Fruit fly (Drosophila melanogaster): ENCODE data around the gene tal-1A.

The tal-1A gene

DNA sequence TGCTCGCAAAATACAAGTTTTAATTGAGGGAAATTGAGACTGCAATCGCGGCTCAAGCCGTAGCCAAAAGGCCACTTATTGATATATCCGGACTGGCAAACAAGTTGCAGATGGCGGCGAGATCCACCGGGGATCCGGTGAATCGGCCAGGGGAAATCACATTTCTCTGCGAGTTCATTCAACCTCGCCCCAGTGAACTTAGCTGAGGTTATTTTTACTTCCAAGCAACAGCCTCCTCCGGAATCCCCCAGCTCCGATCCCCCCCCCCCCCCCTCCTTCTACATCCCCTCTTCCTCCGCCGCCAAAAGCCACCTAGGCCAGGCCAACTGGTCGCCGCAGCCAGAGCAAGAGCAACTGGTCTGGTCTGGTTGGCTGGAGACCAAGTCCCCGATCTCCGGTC, 5.6 kb upstream of the tal-1A start:
- TF ChIP-seq crol (GFP tag; IDR thresholded peaks at IDR 0.05) (peak; percentile 59), CG15514 (GFP tag; optimal IDR thresholded peaks at IDR 0.05) (no peak), Ets65A (GFP tag) (peak; percentile 26), Opbp (GFP tag; IDR thresholded peaks at IDR 0.05; ENCODE audit: partially characterized antibody) (no peak)

DNA sequence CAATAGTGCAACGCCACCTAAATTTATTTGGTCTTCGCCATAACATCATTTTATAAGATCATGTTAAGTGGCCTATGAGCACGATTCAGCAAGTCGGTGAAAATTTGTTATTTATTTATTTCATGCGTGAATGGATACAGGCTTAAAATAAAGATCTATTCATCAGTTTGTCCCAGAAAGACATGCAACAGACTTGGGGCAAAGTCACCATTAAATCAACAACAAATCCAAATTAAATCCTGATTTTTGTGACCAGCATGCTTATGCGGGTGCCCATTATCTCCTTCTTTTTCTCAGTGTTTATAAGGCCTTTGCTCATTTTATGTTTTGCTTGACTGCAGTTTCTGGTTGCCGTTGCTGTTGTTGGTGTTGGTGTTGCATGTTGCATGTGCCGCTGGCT, 5.0 kb upstream of the tal-1A start:
- TF ChIP-seq nmo (GFP tag; optimal IDR thresholded peaks at IDR 0.05) (peak; percentile 14), NC2α (GFP tag; optimal IDR thresholded peaks at IDR 0.05) (no peak), Elba2 (GFP tag; optimal IDR thresholded peaks at IDR 0.05) (no peak), eyg (GFP tag; optimal IDR thresholded peaks at IDR 0.05) (no peak), CG7745 (tag; optimal IDR thresholded peaks at IDR 0.05) (no peak), CG17361 (GFP tag; IDR thresholded peaks at IDR 0.05) (0 out of 3 replicates have a peak, but pooled peaks have one; percentile 18), sens (GFP tag) (peak; percentile 42), CG12155 (GFP tag; optimal IDR thresholded peaks at IDR 0.05) (no peak), crc (GFP tag; optimal IDR thresholded peaks at IDR 0.05) (no peak), CG15601 (tag; optimal IDR thresholded peaks at IDR 0.05) (no peak), bsh (GFP tag; optimal IDR thresholded peaks at IDR 0.05) (peak in 1 of 2 experiments; percentile 38), Drgx (GFP tag; IDR thresholded peaks at IDR 0.05) (0 out of 2 replicates have a peak, but pooled peaks have one; percentile 45), CG16813 (GFP tag; IDR thresholded peaks at IDR 0.05; ENCODE audit: partially characterized antibody) (no peak)

DNA sequence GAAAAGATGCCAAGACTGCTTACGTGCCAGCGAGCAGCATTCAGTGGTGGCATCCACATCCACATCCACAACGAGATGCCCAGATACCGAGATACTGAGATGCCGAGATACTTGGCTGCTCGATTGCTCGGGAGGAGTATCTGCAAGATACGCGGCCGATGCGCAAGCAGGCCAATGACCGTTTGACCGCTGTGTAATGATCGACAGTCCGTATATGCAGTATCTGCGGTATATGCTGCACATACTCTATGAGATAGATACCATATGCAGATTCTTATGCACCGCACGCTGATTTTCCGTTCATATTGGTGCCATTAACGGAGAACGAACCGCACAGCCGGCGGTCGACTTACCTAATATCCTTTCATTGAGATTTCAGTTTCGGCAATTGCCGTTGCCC, 3.6 kb upstream of the tal-1A start:
- TF ChIP-seq CG13296 (GFP tag; optimal IDR thresholded peaks at IDR 0.05) (no peak), CG15479 (GFP tag; optimal IDR thresholded peaks at IDR 0.05) (peak; percentile 79), ara (GFP tag; IDR thresholded peaks at IDR 0.05) (no peak), twi (tag; optimal IDR thresholded peaks at IDR 0.05) (peak; percentile 76), CG9876 (GFP tag; optimal IDR thresholded peaks at IDR 0.05) (no peak), CG7372 (GFP tag; IDR thresholded peaks at IDR 0.05) (no peak), CG11085 (GFP tag; IDR thresholded peaks at IDR 0.05) (no peak), chn (GFP tag; optimal IDR thresholded peaks at IDR 0.05) (no peak), CG13424 (tag; optimal IDR thresholded peaks at IDR 0.05) (no peak)

DNA sequence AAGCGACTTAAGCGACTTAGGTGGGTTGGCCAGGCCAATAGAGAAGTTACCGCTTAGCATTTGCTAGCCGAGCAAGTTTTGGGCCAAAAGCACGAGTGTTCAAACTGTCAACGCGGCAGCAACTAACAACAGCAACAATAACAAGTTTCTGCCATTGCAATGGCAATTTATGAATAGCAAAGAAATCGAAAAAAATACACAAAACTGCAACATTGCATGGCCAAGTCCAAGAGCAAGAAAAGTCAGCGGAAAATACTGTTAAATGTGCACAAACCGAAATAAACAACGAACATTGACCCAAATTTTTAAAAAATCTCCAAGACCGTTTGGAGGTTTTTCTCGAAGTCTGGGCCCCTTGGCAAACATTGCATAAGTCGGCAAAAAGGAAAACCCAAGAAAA, 2.6 kb upstream of the tal-1A start:
- TF ChIP-seq Bdp1 (GFP tag; optimal IDR thresholded peaks at IDR 0.05) (no peak), z (GFP tag; IDR thresholded peaks at IDR 0.05) (no peak), CG12659 (GFP tag; optimal IDR thresholded peaks at IDR 0.05) (no peak)

DNA sequence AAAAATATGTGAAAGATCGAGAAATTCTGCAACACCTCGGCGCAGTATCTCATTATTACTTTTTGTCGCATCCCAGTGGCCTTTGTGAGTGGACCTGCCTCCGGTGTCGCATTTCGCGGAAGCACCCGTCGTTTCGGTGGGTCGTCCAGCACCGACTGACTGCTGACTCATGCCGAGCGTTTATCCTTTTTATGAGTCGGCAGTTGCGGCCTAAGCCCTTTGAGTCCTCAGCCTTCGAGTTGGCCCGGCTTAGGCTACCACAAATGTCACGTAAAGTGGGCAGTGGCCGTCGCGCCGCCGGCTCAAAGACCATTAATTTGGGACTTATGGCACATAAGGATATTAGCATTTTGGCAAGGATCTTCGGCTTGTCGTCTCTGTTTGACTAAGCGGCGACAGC, 1.2 kb upstream of the tal-1A start:
- peak; percentile 60 for TF ChIP-seq cad (GFP tag; optimal IDR thresholded peaks at IDR 0.05)
- TF ChIP-seq zen (tag; optimal IDR thresholded peaks at IDR 0.05) = peak; percentile 94
- peak in 1 of 2 experiments; percentile 95 for TF ChIP-seq tll (GFP tag; optimal IDR thresholded peaks at IDR 0.05)
- no peak for TF ChIP-seq Rx (GFP tag; IDR thresholded peaks at IDR 0.05)

DNA sequence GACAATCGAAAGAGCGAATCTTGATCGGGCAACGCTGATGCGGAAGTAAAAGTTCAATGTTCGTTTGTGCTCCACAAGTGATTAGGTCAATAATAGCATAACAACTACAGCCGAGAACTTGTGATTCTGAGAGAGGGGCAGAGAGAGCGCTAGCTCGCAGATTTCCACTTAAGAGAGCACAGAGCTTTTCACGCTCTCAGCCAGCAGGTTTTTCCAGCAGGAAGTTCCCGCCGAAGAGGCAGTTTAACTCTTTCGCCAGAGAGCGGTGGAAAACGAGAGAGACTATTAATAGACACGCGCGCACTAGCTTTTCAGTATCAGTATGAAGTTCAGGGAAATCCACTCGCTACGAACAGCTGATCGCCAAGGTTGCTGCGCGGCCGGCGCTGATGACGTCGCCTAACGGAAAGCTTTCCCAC, 2.1 kb downstream of the tal-1A start:
- no peak for TF ChIP-seq CG13296 (GFP tag; optimal IDR thresholded peaks at IDR 0.05)
- 0 out of 3 replicates have a peak, but pooled peaks have one; percentile 36 for TF ChIP-seq Doc3 (GFP tag; IDR thresholded peaks at IDR 0.05; ENCODE audit: partially characterized antibody)
- no peak for TF ChIP-seq Scr (GFP tag; IDR thresholded peaks at IDR 0.05; ENCODE audit: partially characterized antibody)
- TF ChIP-seq onecut (GFP tag; IDR thresholded peaks at IDR 0.05) = no peak
- TF ChIP-seq CG42726 (GFP tag; IDR thresholded peaks at IDR 0.05; ENCODE audit: partially characterized antibody) = no peak
- peak; percentile 40; the same call in 2 of the 3 replicates for TF ChIP-seq CG34224 (GFP tag; IDR thresholded peaks at IDR 0.05; ENCODE audit: partially characterized antibody)
- peak; percentile 56; the same call in 2 of the 3 replicates for TF ChIP-seq zen2 (GFP tag; IDR thresholded peaks at IDR 0.05; ENCODE audit: partially characterized antibody)
- no peak for TF ChIP-seq row (GFP tag; IDR thresholded peaks at IDR 0.05)
- peak; percentile 78; the same call in 2 of the 3 replicates for TF ChIP-seq z (GFP tag; IDR thresholded peaks at IDR 0.05)
- no peak for TF ChIP-seq CG11723 (GFP tag; optimal IDR thresholded peaks at IDR 0.05)
- peak; percentile 16 for TF ChIP-seq cg (GFP tag; optimal IDR thresholded peaks at IDR 0.05)
- peak; percentile 9 for TF ChIP-seq Blimp-1 (GFP tag; optimal IDR thresholded peaks at IDR 0.05)

All from whole organism, embryonic.